Worm (Caenorhabditis elegans) whole organism, young adult: ENCODE results near the gene pqn-22.
A peak's percentile ranks its signal among the peaks of the same experiment; 100 is the strongest.

Experiments used
- C06A6.2 ChIP-seq: fragments of 200-800 bp; sonication (Bioruptor generic); conservative IDR thresholded peaks from 2 replicates; pipeline ENCODE4 v1.3.6; 2022; ENCODE audit warnings: missing genetic modification characterization, missing compliant biosample characterization
- C17E4.6 ChIP-seq: fragments of 200-800 bp; sonication (Bioruptor generic); IDR thresholded peaks from 2 replicates; pipeline ENCODE4 v1.3.6; 2022; ENCODE audit warnings: missing genetic modification reagents, missing genetic modification characterization, missing compliant biosample characterization
- F22D6.2 ChIP-seq: sonication (generic microtip); optimal IDR thresholded peaks from 2 replicates; lab custom pipeline; 2016; ENCODE audit warnings: mild to moderate bottlenecking, missing genetic modification characterization, missing compliant biosample characterization
- F23B12.7 ChIP-seq: sonication (generic microtip); optimal IDR thresholded peaks from 2 replicates; lab custom pipeline; 2017; ENCODE audit warnings: missing genetic modification characterization, mild to moderate bottlenecking, missing compliant biosample characterization, antibody characterized with exemption, moderate library complexity; ENCODE audit not compliant: insufficient read depth
- F33H1.4 ChIP-seq: fragments of 200-800 bp; sonication (Bioruptor generic); IDR thresholded peaks from 2 replicates; pipeline ENCODE4 v1.3.6; 2022; ENCODE audit warnings: missing genetic modification reagents, missing genetic modification characterization, missing compliant biosample characterization
- F37B4.10 ChIP-seq: fragments of 200-800 bp; sonication (Bioruptor generic); IDR thresholded peaks from 2 replicates; pipeline ENCODE4 v1.3.6; 2022; ENCODE audit warnings: missing genetic modification characterization, missing compliant biosample characterization
- F52B5.7 ChIP-seq: sonication (generic microtip); optimal IDR thresholded peaks from 2 replicates; lab custom pipeline; 2016; ENCODE audit warnings: mild to moderate bottlenecking, missing genetic modification characterization, missing compliant biosample characterization
- F55B11.4 ChIP-seq: sonication (generic microtip); optimal IDR thresholded peaks from 2 replicates; lab custom pipeline; 2016; ENCODE audit warnings: missing compliant biosample characterization, missing genetic modification characterization, borderline replicate concordance; ENCODE audit not compliant: insufficient read depth
- K12H6.12 ChIP-seq: fragments of 200-800 bp; sonication (Bioruptor generic); optimal IDR thresholded peaks from 2 replicates; lab custom pipeline; 2018; ENCODE audit warnings: mild to moderate bottlenecking, missing genetic modification characterization, missing compliant biosample characterization
- T07F8.4 ChIP-seq: sonication (generic microtip); optimal IDR thresholded peaks from 2 replicates; lab custom pipeline; 2016; ENCODE audit warnings: mild to moderate bottlenecking, missing genetic modification characterization, moderate library complexity, missing compliant biosample characterization
- Y56A3A.18 ChIP-seq: fragments of 200-800 bp; sonication (Bioruptor generic); IDR thresholded peaks from 2 replicates; pipeline ENCODE4 v1.3.6; 2022; ENCODE audit warnings: missing genetic modification reagents, missing genetic modification characterization, missing compliant biosample characterization
- ZK185.1 ChIP-seq: sonication (generic microtip); optimal IDR thresholded peaks from 2 replicates; lab custom pipeline; 2016; ENCODE audit warnings: mild to moderate bottlenecking, missing genetic modification characterization, missing compliant biosample characterization; ENCODE audit not compliant: poor library complexity, severe bottlenecking
- akir-1 ChIP-seq: fragments of 200-800 bp; sonication (Bioruptor generic); optimal IDR thresholded peaks from 2 replicates; lab custom pipeline; 2018; ENCODE audit warnings: mild to moderate bottlenecking, missing genetic modification characterization, moderate library complexity, missing compliant biosample characterization
- aptf-3 ChIP-seq: fragments of 200-800 bp; sonication (Bioruptor generic); IDR thresholded peaks from 2 replicates; pipeline ENCODE4 v1.3.6; 2022; ENCODE audit warnings: missing genetic modification characterization, missing compliant biosample characterization
- athp-1 ChIP-seq: sonication (generic microtip); optimal IDR thresholded peaks from 2 replicates; lab custom pipeline; 2017; ENCODE audit warnings: mild to moderate bottlenecking, missing genetic modification characterization, missing compliant biosample characterization
- ceh-100 ChIP-seq: fragments of 200-800 bp; sonication (Bioruptor generic); IDR thresholded peaks from 2 replicates; pipeline ENCODE4 v1.3.6; 2022; ENCODE audit warnings: missing genetic modification reagents, missing genetic modification characterization, missing compliant biosample characterization
- ceh-58 ChIP-seq: fragments of 200-800 bp; sonication (Bioruptor generic); IDR thresholded peaks from 2 replicates; pipeline ENCODE4 v1.3.6; 2022; ENCODE audit warnings: missing genetic modification characterization, missing compliant biosample characterization
- ceh-79 ChIP-seq: sonication (generic microtip); optimal IDR thresholded peaks from 2 replicates; lab custom pipeline; 2017; ENCODE audit warnings: mild to moderate bottlenecking, missing genetic modification characterization, missing compliant biosample characterization
- die-1 ChIP-seq: sonication (generic microtip); optimal IDR thresholded peaks from 2 replicates; lab custom pipeline; 2016; ENCODE audit warnings: missing genotype, mild to moderate bottlenecking, missing genetic modification characterization, missing compliant biosample characterization
- dox-1 ChIP-seq: fragments of 200-800 bp; sonication (Bioruptor generic); IDR thresholded peaks from 2 replicates; pipeline ENCODE4 v1.3.6; 2022; ENCODE audit warnings: missing genetic modification reagents, missing genetic modification characterization, missing compliant biosample characterization
- efl-1 ChIP-seq: fragments of 150-350 bp; optimal IDR thresholded peaks from 2 replicates; lab custom pipeline; 2014; ENCODE audit warnings: missing biosample characterization, missing genetic modification reagents, missing genetic modification characterization
- ekl-4 ChIP-seq: fragments of 200-800 bp; sonication (Bioruptor generic); IDR thresholded peaks from 2 replicates; pipeline ENCODE4 v1.3.6; 2022; ENCODE audit warnings: missing genetic modification reagents, missing genetic modification characterization, missing compliant biosample characterization
- ets-4 ChIP-seq: fragments of 200-800 bp; sonication (Bioruptor generic); optimal IDR thresholded peaks from 2 replicates; lab custom pipeline; 2018; ENCODE audit warnings: mild to moderate bottlenecking, missing genetic modification characterization, missing compliant biosample characterization
- gei-17 ChIP-seq: fragments of 200-800 bp; sonication (Bioruptor generic); optimal IDR thresholded peaks from 2 replicates; lab custom pipeline; 2018; ENCODE audit warnings: mild to moderate bottlenecking, missing genetic modification characterization, missing compliant biosample characterization
- him-1 ChIP-seq: sonication (generic microtip); optimal IDR thresholded peaks from 2 replicates; lab custom pipeline; 2016; ENCODE audit warnings: missing genotype, missing genetic modification reagents, missing genetic modification characterization, missing compliant biosample characterization
- hlh-26 ChIP-seq: fragments of 200-800 bp; sonication (Bioruptor generic); conservative IDR thresholded peaks from 2 replicates; pipeline ENCODE4 v1.3.6; 2022; ENCODE audit warnings: missing genetic modification reagents, missing genetic modification characterization, missing compliant biosample characterization
- hmg-1.2 ChIP-seq: fragments of 200-800 bp; sonication (Bioruptor generic); IDR thresholded peaks from 2 replicates; pipeline ENCODE4 v1.3.6; 2022; ENCODE audit warnings: missing genetic modification reagents, missing genetic modification characterization, missing compliant biosample characterization
- hmg-20 ChIP-seq: fragments of 200-800 bp; sonication (Bioruptor generic); IDR thresholded peaks from 2 replicates; pipeline ENCODE4 v1.3.6; 2022; ENCODE audit warnings: missing genetic modification reagents, missing genetic modification characterization, missing compliant biosample characterization
- lsl-1 ChIP-seq: fragments of 200-800 bp; sonication (Bioruptor generic); optimal IDR thresholded peaks from 2 replicates; lab custom pipeline; 2018; ENCODE audit warnings: mild to moderate bottlenecking, missing genetic modification characterization, moderate library complexity, missing compliant biosample characterization
- lsy-27 ChIP-seq: sonication (generic microtip); optimal IDR thresholded peaks from 2 replicates; lab custom pipeline; 2017; ENCODE audit warnings: missing genetic modification characterization, mild to moderate bottlenecking, missing compliant biosample characterization, antibody characterized with exemption, missing genotype, borderline replicate concordance; ENCODE audit not compliant: insufficient read depth
- madf-8 ChIP-seq: fragments of 200-800 bp; sonication (Bioruptor generic); conservative IDR thresholded peaks from 2 replicates; pipeline ENCODE4 v1.3.6; 2022; ENCODE audit warnings: missing genetic modification reagents, missing genetic modification characterization, missing compliant biosample characterization
- mel-28 ChIP-seq: sonication (generic microtip); optimal IDR thresholded peaks from 2 replicates; lab custom pipeline; 2016; ENCODE audit warnings: borderline replicate concordance, mild to moderate bottlenecking, missing genetic modification characterization, missing compliant biosample characterization
- nfya-2 ChIP-seq: fragments of 200-800 bp; sonication (Bioruptor generic); IDR thresholded peaks from 2 replicates; pipeline ENCODE4 v1.3.6; 2022; ENCODE audit warnings: missing genetic modification reagents, missing genetic modification characterization, missing compliant biosample characterization
- nhr-120 ChIP-seq: fragments of 200-800 bp; sonication (Bioruptor generic); IDR thresholded peaks from 2 replicates; pipeline ENCODE4 v1.3.6; 2022; ENCODE audit warnings: missing genetic modification characterization, missing compliant biosample characterization
- nhr-179 ChIP-seq: sonication (generic microtip); optimal IDR thresholded peaks from 2 replicates; lab custom pipeline; 2016; ENCODE audit warnings: mild to moderate bottlenecking, missing genetic modification characterization, missing compliant biosample characterization
- nhr-80 ChIP-seq: sonication (generic microtip); optimal IDR thresholded peaks from 2 replicates; lab custom pipeline; 2016; ENCODE audit warnings: missing genetic modification characterization, missing compliant biosample characterization
- pbrm-1 ChIP-seq: fragments of 200-800 bp; sonication (Bioruptor generic); IDR thresholded peaks from 2 replicates; pipeline ENCODE4 v1.3.6; 2022; ENCODE audit warnings: missing genetic modification reagents, missing genetic modification characterization, missing compliant biosample characterization
- pha-4 ChIP-seq: fragments of 150-350 bp; sonication (generic microtip); optimal IDR thresholded peaks from 2 replicates; lab custom pipeline; 2014; ENCODE audit warnings: missing biosample characterization, missing genetic modification reagents, missing genetic modification characterization
- rcor-1 ChIP-seq: fragments of 200-800 bp; sonication (Bioruptor generic); IDR thresholded peaks from 2 replicates; pipeline ENCODE4 v1.3.6; 2022; ENCODE audit warnings: missing genetic modification reagents, missing genetic modification characterization, missing compliant biosample characterization
- rec-8 ChIP-seq, 2 experiments: sonication (generic microtip); optimal IDR thresholded peaks; 2 replicates each; lab custom pipeline; 2016; ENCODE audit warnings: mild to moderate bottlenecking in 2 of 2, missing genetic modification characterization in 2 of 2, missing genetic modification reagents in 2 of 2, missing genotype in 2 of 2, missing biosample characterization in 1 of 2, missing compliant biosample characterization in 1 of 2, moderate library complexity in 1 of 2
- unc-62 ChIP-seq: fragments of 150-350 bp; optimal IDR thresholded peaks from 2 replicates; lab custom pipeline; 2014; ENCODE audit warnings: missing biosample characterization, missing genetic modification reagents, missing genetic modification characterization
- xnd-1 ChIP-seq: sonication (generic microtip); optimal IDR thresholded peaks from 2 replicates; lab custom pipeline; 2016; ENCODE audit warnings: missing genotype, missing genetic modification reagents, missing genetic modification characterization, missing compliant biosample characterization

Gene pqn-22

DNA sequence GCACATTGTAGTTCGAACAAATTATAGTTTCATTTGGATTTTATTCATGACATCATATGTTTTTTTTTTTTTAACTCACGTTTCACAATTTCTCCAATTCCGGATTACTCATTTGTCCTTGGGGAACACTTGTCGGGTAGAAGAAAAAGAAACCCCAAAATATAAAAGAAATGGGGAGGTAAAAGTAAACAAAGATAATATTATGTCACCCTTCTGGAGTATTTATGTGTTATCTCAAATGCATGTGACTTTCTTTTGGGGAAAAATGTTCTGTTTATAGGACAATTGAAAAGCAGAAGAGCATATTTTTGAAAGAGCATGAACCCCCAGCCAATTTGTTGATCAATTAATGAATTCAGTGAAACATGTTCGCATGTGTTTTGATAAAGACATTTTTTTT, 18.4 kb upstream of the pqn-22 start:
- TF ChIP-seq nhr-120 (GFP tag; lab: Robert Waterston, UW) = no peak
- peak; percentile 21 for TF ChIP-seq nhr-80
- TF ChIP-seq, all 124 proteins: peak for 1

DNA sequence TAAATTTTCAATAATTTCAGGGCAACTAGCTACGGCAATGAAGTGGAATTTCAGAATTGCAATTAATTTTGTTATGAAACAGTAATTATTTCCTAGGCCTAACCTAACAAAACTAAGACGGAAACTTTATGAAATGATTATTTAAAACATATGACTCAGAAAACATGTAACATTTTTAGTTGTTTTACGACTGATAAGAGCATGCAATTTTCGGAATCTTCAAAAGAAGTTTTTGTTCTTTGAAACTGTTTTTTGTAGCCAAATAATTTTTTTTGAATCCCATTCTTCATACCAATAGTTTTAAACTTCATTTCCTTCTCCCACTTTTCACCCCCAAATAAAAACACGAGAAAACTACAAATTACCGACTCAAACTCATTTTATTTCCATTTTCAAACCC, 15.6 kb upstream of the pqn-22 start:
- TF ChIP-seq F33H1.4 (GFP tag; lab: Robert Waterston, UW) (no peak), lsy-27 (tag; lab: Kevin White, UChicago) (no peak), ceh-100 (GFP tag; lab: Robert Waterston, UW) (no peak), T07F8.4 (tag; lab: Kevin White, UChicago) (no peak), F37B4.10 (GFP tag; lab: Robert Waterston, UW) (no peak)

DNA sequence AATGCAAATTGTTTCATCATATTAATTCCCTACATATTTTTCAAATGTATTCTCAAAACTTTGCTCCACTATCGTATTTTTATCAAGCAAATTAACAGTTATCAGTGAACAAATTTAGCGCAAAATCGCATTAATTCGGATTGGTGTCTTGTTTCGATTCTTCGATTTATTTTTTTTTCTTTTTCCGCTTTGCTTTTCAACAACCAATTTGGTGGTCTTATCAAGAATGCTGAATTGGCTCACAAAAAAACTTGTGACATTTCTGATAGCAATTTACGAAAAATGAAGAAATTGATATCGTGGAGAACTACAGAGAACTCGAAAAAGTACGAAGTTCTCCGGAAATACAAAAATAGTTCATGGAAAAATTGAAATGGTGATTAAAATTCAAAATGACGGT, 15.0 kb upstream of the pqn-22 start:
- no peak for TF ChIP-seq dox-1
- no peak for TF ChIP-seq lsl-1 (GFP tag; lab: Kevin White, UChicago)
- no peak for TF ChIP-seq xnd-1
- TF ChIP-seq ets-4 = peak; percentile 1
- no peak for TF ChIP-seq C17E4.6
- TF ChIP-seq rec-8 (tag; optimal IDR thresholded peaks at IDR 0.05; lab: Kevin White, UChicago) = no peak
- no peak for TF ChIP-seq ceh-58 (GFP tag; lab: Robert Waterston, UW)
- TF ChIP-seq hlh-26 (GFP tag; lab: Robert Waterston, UW) = no peak
- peak; percentile 87 for TF ChIP-seq nhr-80
- no peak for TF ChIP-seq unc-62
- TF ChIP-seq C06A6.2 = no peak

DNA sequence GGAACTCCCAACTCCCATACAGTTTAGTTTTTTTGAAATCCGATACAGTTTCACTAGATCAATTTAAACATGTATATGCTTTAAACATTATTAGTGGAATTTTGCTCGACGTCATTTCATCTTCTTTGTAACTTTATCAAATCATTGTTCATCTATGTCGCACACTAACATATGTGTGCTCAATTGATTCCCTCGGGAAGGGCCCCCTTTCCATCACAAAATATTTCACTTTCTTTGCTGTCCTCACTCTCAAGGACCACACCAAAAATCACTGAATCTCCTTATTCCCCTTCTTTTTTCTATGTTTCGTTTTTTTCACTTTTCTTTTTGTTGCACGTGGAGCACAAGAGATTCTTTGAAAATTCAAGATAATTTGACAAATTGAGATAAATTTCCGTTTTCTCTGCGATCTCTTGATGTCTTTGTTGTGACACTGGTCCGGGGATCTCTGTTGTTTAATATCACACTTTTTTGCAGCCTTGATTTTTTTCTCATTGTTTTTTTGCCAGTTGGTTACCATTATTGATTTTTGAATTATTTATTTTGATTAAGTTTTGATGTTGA, 13.8 kb upstream of the pqn-22 start:
- TF ChIP-seq athp-1 (tag; lab: Kevin White, UChicago) = no peak
- TF ChIP-seq aptf-3 (GFP tag; lab: Robert Waterston, UW) = no peak
- TF ChIP-seq F55B11.4 (tag; lab: Kevin White, UChicago) = no peak
- TF ChIP-seq madf-8 = no peak
- TF ChIP-seq nhr-179 (tag; lab: Kevin White, UChicago) = no peak
- no peak for TF ChIP-seq rcor-1
- no peak for TF ChIP-seq ceh-79
- no peak for TF ChIP-seq him-1 (tag; lab: Kevin White, UChicago)
- TF ChIP-seq Y56A3A.18 (GFP tag; lab: Robert Waterston, UW) = no peak
- no peak for TF ChIP-seq hmg-20 (GFP tag; lab: Robert Waterston, UW)
- TF ChIP-seq ceh-58 (GFP tag; lab: Robert Waterston, UW) = no peak
- no peak for TF ChIP-seq nfya-2
- no peak for TF ChIP-seq gei-17 (GFP tag; lab: Kevin White, UChicago)
- TF ChIP-seq F37B4.10 (GFP tag; lab: Robert Waterston, UW) = no peak
- no peak for TF ChIP-seq die-1 (tag; lab: Kevin White, UChicago)
- no peak for TF ChIP-seq F22D6.2 (tag; lab: Kevin White, UChicago)
- TF ChIP-seq F23B12.7 (tag; lab: Kevin White, UChicago) = no peak

DNA sequence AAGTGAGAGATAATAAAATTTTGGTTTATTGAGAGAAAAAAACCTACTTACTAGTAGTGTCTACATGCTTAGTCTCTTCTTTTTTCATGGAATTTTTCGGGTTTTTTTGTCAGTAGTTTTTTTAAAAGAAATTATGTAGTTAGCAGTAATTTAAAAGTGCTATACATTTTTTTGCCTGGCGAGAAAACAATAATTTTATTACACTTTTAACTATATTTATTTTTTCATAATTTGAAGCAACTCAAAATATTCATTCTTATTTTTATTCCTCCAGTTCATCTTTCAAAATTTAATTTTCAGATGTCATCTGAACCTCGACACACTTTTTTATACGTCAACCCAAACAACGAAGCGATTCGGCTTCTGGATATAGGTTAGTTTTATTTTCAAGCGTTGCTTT, 7.2 kb upstream of the pqn-22 start, which contains the start of gene kcc-2:
Gene kcc-2 (plus strand): TSS at position 301 of the 400 bp plus-strand sequence.
- TF ChIP-seq pbrm-1 (GFP tag; lab: Robert Waterston, UW) (no peak), athp-1 (tag; lab: Kevin White, UChicago) (no peak), F37B4.10 (GFP tag; lab: Robert Waterston, UW) (no peak), pha-4 (tag; lab: Kevin White, UChicago) (no peak), die-1 (tag; lab: Kevin White, UChicago) (no peak), mel-28 (tag; lab: Kevin White, UChicago) (no peak), Y56A3A.18 (GFP tag; lab: Robert Waterston, UW) (no peak), akir-1 (GFP tag; lab: Kevin White, UChicago) (no peak), hmg-1.2 (no peak), F52B5.7 (no peak), ZK185.1 (tag; lab: Kevin White, UChicago) (no peak), hlh-26 (GFP tag; lab: Robert Waterston, UW) (no peak), efl-1 (GFP tag; lab: Kevin White, UChicago) (no peak), ekl-4 (GFP tag; lab: Robert Waterston, UW) (no peak), nhr-120 (GFP tag; lab: Robert Waterston, UW) (no peak), K12H6.12 (no peak)
